Fruit fly (Drosophila melanogaster) whole organism, embryonic: ENCODE data around the gene CG34179.
A peak's percentile ranks its signal among the peaks of the same experiment; 100 is the strongest.

Experiments used
- BEAF-32 ChIP-seq: fragments of 200-800 bp; sonication (Bioruptor generic); optimal IDR thresholded peaks from 3 replicates; lab custom pipeline; 2017; ENCODE audit warnings: missing biosample characterization, missing genetic modification characterization, mild to moderate bottlenecking, moderate library complexity, missing genetic modification reagents
- CG11504 ChIP-seq: fragments of 200-800 bp; sonication (Bioruptor generic); optimal IDR thresholded peaks from 3 replicates; lab custom pipeline; 2019; ENCODE audit warnings: missing biosample characterization, mild to moderate bottlenecking, missing genetic modification characterization, moderate library complexity
- CG13287 ChIP-seq: fragments of 200-800 bp; sonication (Bioruptor generic); IDR thresholded peaks from 2 replicates; pipeline ENCODE4 v1.3.6; 2022; ENCODE audit warnings: missing biosample characterization, missing genetic modification characterization; ENCODE audit not compliant: partially characterized antibody
- CG14050 ChIP-seq: fragments of 200-800 bp; sonication (Bioruptor generic); IDR thresholded peaks from 3 replicates; pipeline ENCODE4 v1.3.6; 2022; ENCODE audit warnings: missing biosample characterization, missing genetic modification characterization
- CG14860 ChIP-seq: fragments of 200-800 bp; sonication (Bioruptor generic); IDR thresholded peaks from 3 replicates; pipeline ENCODE4 v1.3.6; 2022; ENCODE audit warnings: missing biosample characterization, missing genetic modification characterization; ENCODE audit not compliant: partially characterized antibody
- CG15514 ChIP-seq: fragments of 200-800 bp; sonication (Bioruptor generic); optimal IDR thresholded peaks from 3 replicates; lab custom pipeline; 2017; ENCODE audit warnings: missing biosample characterization, missing genetic modification characterization, mild to moderate bottlenecking, moderate library complexity, missing genetic modification reagents
- CG1603 ChIP-seq: fragments of 200-800 bp; sonication (Bioruptor generic); optimal IDR thresholded peaks from 2 replicates; lab custom pipeline; 2019; ENCODE audit warnings: missing biosample characterization, mild to moderate bottlenecking, missing genetic modification characterization, moderate library complexity
- CG17359 ChIP-seq: fragments of 200-800 bp; sonication (Bioruptor generic); optimal IDR thresholded peaks from 3 replicates; lab custom pipeline; 2018; ENCODE audit warnings: missing biosample characterization, mild to moderate bottlenecking, missing genetic modification characterization, moderate library complexity
- CG17568 ChIP-seq: fragments of 200-800 bp; sonication (Bioruptor generic); optimal IDR thresholded peaks from 2 replicates; lab custom pipeline; 2018; ENCODE audit warnings: missing biosample characterization, mild to moderate bottlenecking, missing genetic modification characterization, moderate library complexity
- CG17829 ChIP-seq: fragments of 200-800 bp; optimal IDR thresholded peaks from 2 replicates; lab custom pipeline; 2019; ENCODE audit warnings: missing biosample characterization, mild to moderate bottlenecking, missing genetic modification characterization, moderate library complexity
- CG18262 ChIP-seq: fragments of 200-800 bp; optimal IDR thresholded peaks from 3 replicates; lab custom pipeline; 2019; ENCODE audit warnings: missing biosample characterization, mild to moderate bottlenecking, missing genetic modification characterization, moderate library complexity
- CG18764 ChIP-seq: fragments of 200-800 bp; sonication (Bioruptor generic); optimal IDR thresholded peaks from 3 replicates; lab custom pipeline; 2016; ENCODE audit warnings: missing biosample characterization, missing genetic modification characterization
- CG31441 ChIP-seq: fragments of 200-800 bp; sonication (Bioruptor generic); IDR thresholded peaks from 2 replicates; pipeline ENCODE4 v1.3.6; 2022; ENCODE audit warnings: missing biosample characterization, missing genetic modification characterization
- CG34224 ChIP-seq: fragments of 200-800 bp; sonication (Bioruptor generic); IDR thresholded peaks from 3 replicates; pipeline ENCODE4 v1.3.6; 2022; ENCODE audit warnings: missing biosample characterization, missing genetic modification characterization; ENCODE audit not compliant: partially characterized antibody
- CG34422 ChIP-seq: fragments of 200-800 bp; sonication (Bioruptor generic); IDR thresholded peaks from 3 replicates; pipeline ENCODE4 v1.3.6; 2022; ENCODE audit warnings: missing biosample characterization, missing genetic modification characterization
- CG3847 ChIP-seq: fragments of 200-800 bp; sonication (Bioruptor generic); IDR thresholded peaks from 2 replicates; pipeline ENCODE4 v1.3.6; 2022; ENCODE audit warnings: missing biosample characterization, missing genetic modification characterization
- CG4617 ChIP-seq: fragments of 200-800 bp; sonication (Bioruptor generic); optimal IDR thresholded peaks from 3 replicates; lab custom pipeline; 2016; ENCODE audit warnings: missing biosample characterization, missing genetic modification characterization, borderline replicate concordance
- CG4854 ChIP-seq: fragments of 200-800 bp; sonication (Bioruptor generic); optimal IDR thresholded peaks from 2 replicates; lab custom pipeline; 2016; ENCODE audit warnings: missing biosample characterization, missing genetic modification characterization, inconsistent platforms
- CG7963 ChIP-seq: fragments of 200-800 bp; sonication (Bioruptor generic); IDR thresholded peaks from 3 replicates; pipeline ENCODE4 v1.3.6; 2022; ENCODE audit warnings: missing biosample characterization, missing genetic modification characterization; ENCODE audit not compliant: partially characterized antibody
- CG9437 ChIP-seq: fragments of 200-800 bp; sonication (Bioruptor generic); optimal IDR thresholded peaks from 2 replicates; lab custom pipeline; 2018; ENCODE audit warnings: missing biosample characterization, mild to moderate bottlenecking, missing genetic modification characterization
- CG9797 ChIP-seq: fragments of 200-800 bp; sonication (Bioruptor generic); optimal IDR thresholded peaks from 3 replicates; lab custom pipeline; 2018; ENCODE audit warnings: missing biosample characterization, mild to moderate bottlenecking, missing genetic modification characterization
- Deaf1 ChIP-seq: fragments of 200-800 bp; optimal IDR thresholded peaks from 3 replicates; lab custom pipeline; 2019; ENCODE audit warnings: missing biosample characterization, mild to moderate bottlenecking, missing genetic modification characterization, moderate library complexity
- Dll ChIP-seq: fragments of 200-800 bp; sonication (Bioruptor generic); IDR thresholded peaks from 4 replicates; pipeline ENCODE4 v1.3.6; 2022; ENCODE audit warnings: missing biosample characterization, missing genetic modification characterization; ENCODE audit not compliant: partially characterized antibody
- Dp ChIP-seq: fragments of 200-800 bp; sonication (Bioruptor generic); optimal IDR thresholded peaks from 2 replicates; lab custom pipeline; 2018; ENCODE audit warnings: missing biosample characterization, mild to moderate bottlenecking, missing genetic modification characterization, moderate library complexity
- E2f2 ChIP-seq: fragments of 200-800 bp; sonication (Bioruptor generic); IDR thresholded peaks from 2 replicates; pipeline ENCODE4 v1.3.6; 2022; ENCODE audit warnings: missing biosample characterization, missing genetic modification characterization
- Ets65A ChIP-seq: fragments of 200-800 bp; sonication (Bioruptor generic); peaks from one replicate; lab custom pipeline; 2016; ENCODE audit warnings: missing biosample characterization, missing genetic modification characterization
- Lhr ChIP-seq: fragments of 200-800 bp; sonication (Bioruptor generic); optimal IDR thresholded peaks from 3 replicates; lab custom pipeline; 2017; ENCODE audit warnings: mild to moderate bottlenecking, missing biosample characterization, missing genetic modification reagents, missing genetic modification characterization
- MBD-R2 ChIP-seq: fragments of 200-800 bp; sonication (Bioruptor generic); IDR thresholded peaks from 2 replicates; pipeline ENCODE4 v1.3.6; 2022; ENCODE audit warnings: missing biosample characterization, missing genetic modification characterization
- Max ChIP-seq: fragments of 200-800 bp; sonication (Bioruptor generic); optimal IDR thresholded peaks from 2 replicates; lab custom pipeline; 2016; ENCODE audit warnings: missing biosample characterization, mild to moderate bottlenecking, missing genetic modification characterization
- Med ChIP-seq: fragments of 200-800 bp; sonication (Bioruptor generic); peaks from one replicate; lab custom pipeline; 2016; ENCODE audit warnings: missing biosample characterization, missing genetic modification characterization, mild to moderate bottlenecking, inconsistent platforms, moderate library complexity
- Myb ChIP-seq: fragments of 200-800 bp; sonication (Bioruptor generic); optimal IDR thresholded peaks from 2 replicates; lab custom pipeline; 2016; ENCODE audit warnings: missing biosample characterization, missing genetic modification characterization
- PHDP ChIP-seq: fragments of 200-800 bp; sonication (Bioruptor generic); optimal IDR thresholded peaks from 3 replicates; lab custom pipeline; 2018; ENCODE audit warnings: missing biosample characterization, mild to moderate bottlenecking, missing genetic modification characterization, moderate library complexity
- Sin3A ChIP-seq: fragments of >200 bp; optimal IDR thresholded peaks from 2 replicates; lab custom pipeline; 2018
- Sry-δ ChIP-seq: fragments of 200-800 bp; sonication (Bioruptor generic); optimal IDR thresholded peaks from 2 replicates; lab custom pipeline; 2016; ENCODE audit warnings: missing biosample characterization, missing genetic modification characterization
- Stat92E ChIP-seq, 3 experiments: fragments of >200 bp in 2 of 3; fragments of 200-800 bp in 1 of 3; sonication (Bioruptor generic) in 1 of 3; optimal IDR thresholded peaks; 2 replicates each; lab custom pipeline; 2017 to 2019; ENCODE audit warnings: missing biosample characterization in 3 of 3, missing genetic modification characterization in 3 of 3, mild to moderate bottlenecking in 1 of 3, moderate library complexity in 1 of 3
- YL-1 ChIP-seq: fragments of 200-800 bp; sonication (Bioruptor generic); optimal IDR thresholded peaks from 3 replicates; lab custom pipeline; 2017; ENCODE audit warnings: missing biosample characterization, mild to moderate bottlenecking, missing genetic modification characterization
- amos ChIP-seq: fragments of 200-800 bp; sonication (Bioruptor generic); IDR thresholded peaks from 2 replicates; pipeline ENCODE4 v1.3.6; 2022; ENCODE audit warnings: missing biosample characterization, missing genetic modification characterization; ENCODE audit not compliant: partially characterized antibody
- chn ChIP-seq: fragments of 200-800 bp; sonication (Bioruptor generic); optimal IDR thresholded peaks from 2 replicates; lab custom pipeline; 2016; ENCODE audit warnings: missing biosample characterization, missing genetic modification characterization
- fru ChIP-seq: fragments of >200 bp; optimal IDR thresholded peaks from 2 replicates; lab custom pipeline; 2017
- gfzf ChIP-seq: fragments of 200-800 bp; sonication (Bioruptor generic); optimal IDR thresholded peaks from 2 replicates; lab custom pipeline; 2016; ENCODE audit warnings: missing biosample characterization, mild to moderate bottlenecking, missing genetic modification characterization, moderate library complexity
- knrl ChIP-seq: fragments of 200-800 bp; sonication (Bioruptor generic); IDR thresholded peaks from 3 replicates; pipeline ENCODE4 v1.3.6; 2022; ENCODE audit warnings: missing biosample characterization, missing genetic modification characterization; ENCODE audit not compliant: partially characterized antibody
- lab ChIP-seq: fragments of 200-800 bp; sonication (Bioruptor generic); optimal IDR thresholded peaks from 3 replicates; lab custom pipeline; 2017; ENCODE audit warnings: missing biosample characterization, missing genetic modification characterization, mild to moderate bottlenecking, moderate library complexity, missing genetic modification reagents
- maf-S ChIP-seq: fragments of 200-800 bp; sonication (Bioruptor generic); optimal IDR thresholded peaks from 2 replicates; lab custom pipeline; 2016; ENCODE audit warnings: missing biosample characterization, missing genetic modification characterization
- stwl ChIP-seq: fragments of 200-800 bp; sonication (Bioruptor generic); optimal IDR thresholded peaks from 3 replicates; lab custom pipeline; 2018; ENCODE audit warnings: missing biosample characterization, mild to moderate bottlenecking, missing genetic modification characterization, moderate library complexity
- trem ChIP-seq: fragments of 200-800 bp; optimal IDR thresholded peaks from 3 replicates; lab custom pipeline; 2019; ENCODE audit warnings: missing biosample characterization, mild to moderate bottlenecking, missing genetic modification characterization, moderate library complexity
- zen ChIP-seq: fragments of 200-800 bp; sonication (Bioruptor generic); optimal IDR thresholded peaks from 3 replicates; lab custom pipeline; 2018; ENCODE audit warnings: missing biosample characterization, mild to moderate bottlenecking, missing genetic modification characterization, moderate library complexity

Gene CG34179

DNA sequence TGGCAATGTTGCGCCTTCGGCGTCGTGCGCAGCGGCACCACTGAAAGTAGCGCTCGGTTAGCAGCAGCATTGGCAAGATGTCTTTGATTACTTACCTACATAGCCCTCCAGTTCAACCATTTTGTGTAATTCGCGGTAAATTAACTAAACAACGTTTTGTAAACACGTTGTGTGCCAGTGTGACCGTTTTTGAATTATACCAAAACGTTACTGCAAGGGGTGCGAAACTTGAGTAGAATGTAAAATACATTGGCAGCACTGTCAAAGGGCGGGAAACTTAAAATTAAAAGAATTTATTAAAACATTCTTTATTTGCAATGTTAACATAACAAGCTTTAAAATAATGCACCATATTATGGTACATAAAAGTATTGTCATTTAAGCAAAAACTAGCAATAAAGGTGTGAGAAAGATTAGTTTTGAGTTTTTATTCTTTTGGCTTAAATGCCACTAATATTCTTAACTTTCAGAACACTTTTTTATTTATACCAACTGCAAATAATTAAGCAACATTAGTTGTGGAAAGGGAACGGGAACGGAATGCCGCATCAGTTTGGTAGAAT, 24.1 kb downstream of the CG34179 start, which contains the start of gene CG9107 (continued):
- TF ChIP-seq trem (tag; lab: Kevin White, UChicago) (peak; percentile 90), CG17568 (no peak), CG17829 (peak; percentile 36), Med (GFP tag; lab: Kevin White, UChicago) (peak; percentile 44), Ets65A (peak; percentile 69), Sin3A (peak; percentile 29), stwl (tag; lab: Kevin White, UChicago) (peak; percentile 81), CG34422 (GFP tag; lab: Robert Waterston, UW) (0 out of 3 replicates have a peak, but pooled peaks have one; percentile 38), gfzf (GFP tag; lab: Kevin White, UChicago) (peak; percentile 86), CG13287 (GFP tag; lab: Robert Waterston, UW) (peak; percentile 32; the same call in 1 of the 2 replicates), Lhr (GFP tag; lab: Kevin White, UChicago) (peak; percentile 25), maf-S (GFP tag; lab: Kevin White, UChicago) (no peak), CG34224 (GFP tag; lab: Robert Waterston, UW) (0 out of 3 replicates have a peak, but pooled peaks have one; percentile 16), CG31441 (GFP tag; lab: Robert Waterston, UW) (0 out of 2 replicates have a peak, but pooled peaks have one; percentile 11), CG9437 (GFP tag; lab: Kevin White, UChicago) (peak; percentile 90), CG15514 (GFP tag; lab: Kevin White, UChicago) (peak; percentile 39), Dp (peak; percentile 92), CG11504 (tag; lab: Kevin White, UChicago) (peak; percentile 0), Sry-δ (GFP tag; lab: Kevin White, UChicago) (peak; percentile 18), YL-1 (GFP tag; lab: Kevin White, UChicago) (peak; percentile 25), CG18262 (no peak), amos (peak; percentile 18; the same call in 1 of the 2 replicates), CG18764 (GFP tag; lab: Kevin White, UChicago) (no peak), fru (no peak), Stat92E (GFP tag; optimal IDR thresholded peaks at IDR 0.05; lab: Kevin White, UChicago) (no peak), CG1603 (tag; lab: Kevin White, UChicago) (peak; percentile 71), CG17359 (peak; percentile 3), zen (peak; percentile 22), Myb (GFP tag; lab: Kevin White, UChicago) (peak; percentile 78), Dll (GFP tag; lab: Robert Waterston, UW) (peak; percentile 37; the same call in 1 of the 4 replicates), CG14050 (GFP tag; lab: Robert Waterston, UW) (no peak), CG4617 (GFP tag; lab: Kevin White, UChicago) (peak; percentile 47), chn (GFP tag; lab: Kevin White, UChicago) (no peak), Max (peak; percentile 47), CG14860 (0 out of 3 replicates have a peak, but pooled peaks have one; percentile 11), CG3847 (GFP tag; lab: Robert Waterston, UW) (peak; percentile 24; the same call in 1 of the 2 replicates), MBD-R2 (GFP tag; lab: Robert Waterston, UW) (peak; percentile 68; the same call in 1 of the 2 replicates), PHDP (tag; lab: Kevin White, UChicago) (no peak), Deaf1 (tag; lab: Kevin White, UChicago) (no peak), CG9797 (GFP tag; lab: Kevin White, UChicago) (peak; percentile 89), knrl (GFP tag; lab: Robert Waterston, UW) (peak; percentile 43; the same call in 1 of the 3 replicates), E2f2 (GFP tag; lab: Robert Waterston, UW) (peak; percentile 98), CG7963 (no peak), CG4854 (GFP tag; lab: Kevin White, UChicago) (no peak), BEAF-32 (GFP tag; lab: Kevin White, UChicago) (peak; percentile 10), lab (GFP tag; lab: Kevin White, UChicago) (no peak)
